Worm (Caenorhabditis elegans): ENCODE data around the gene R102.10.
"Not testable (repeated sequence)": the region's sequence is repeated elsewhere in the genome, so short reads cannot be mapped to it uniquely, and the experiment has no call there.

Gene R102.10

DNA sequence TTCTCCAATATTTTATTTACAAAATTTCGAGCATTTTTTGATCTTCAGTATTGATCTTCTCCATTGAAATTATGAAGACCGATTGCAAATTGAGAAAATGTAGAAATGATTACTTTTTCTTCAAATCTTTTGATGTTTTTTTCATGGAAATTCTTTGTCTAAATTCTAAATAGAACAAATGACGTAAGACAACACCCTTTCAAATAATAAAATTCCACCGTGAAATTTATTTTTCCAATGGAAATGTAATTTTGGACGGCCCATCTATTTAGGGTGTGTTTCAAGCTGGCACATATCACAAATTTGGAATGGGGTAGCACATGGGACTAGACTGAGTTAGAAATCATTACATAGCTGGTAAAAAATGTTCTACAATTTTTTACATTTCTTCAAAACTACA lies 46.5 kb downstream of the R102.10 start, which contains the start of gene T25B9.2:
T25B9.2 (minus strand) TSS at position 101 of the 400 bp plus-strand sequence.
- TF ChIP-seq ceh-82 (tag; optimal IDR thresholded peaks at IDR 0.05); sma-9 (GFP tag; optimal IDR thresholded peaks at IDR 0.05); sma-9 (tag; optimal IDR thresholded peaks at IDR 0.05); nhr-129 (tag; optimal IDR thresholded peaks at IDR 0.05): not testable (repeated sequence)

DNA sequence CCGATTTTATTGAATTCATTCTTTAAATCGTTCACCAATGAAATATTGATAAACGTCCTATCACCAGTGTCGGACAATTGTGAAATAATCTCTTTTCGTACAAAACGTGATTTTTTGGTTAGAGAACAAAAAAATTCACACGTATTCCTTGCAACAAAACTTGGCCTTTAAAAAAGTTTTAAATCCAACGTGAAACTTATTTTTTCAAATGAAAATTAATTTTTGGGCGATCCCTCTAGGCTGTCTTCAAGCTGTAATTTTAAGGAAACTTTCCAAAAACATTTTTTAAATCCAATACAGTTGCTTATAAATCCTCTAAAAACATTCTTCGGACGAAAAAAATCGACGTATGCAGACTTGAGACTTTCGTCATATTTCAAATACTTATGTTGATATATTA lies 49.4 kb downstream of the R102.10 start, which contains the start of gene T25B9.5:
T25B9.5 (minus strand) TSS at position 101 of the 400 bp plus-strand sequence.
- TF ChIP-seq zag-1 (tag; optimal IDR thresholded peaks at IDR 0.05): no peak
- no peak for TF ChIP-seq nhr-11 (tag; optimal IDR thresholded peaks at IDR 0.05)
- no peak for TF ChIP-seq ztf-4 (tag; optimal IDR thresholded peaks at IDR 0.05)
- TF ChIP-seq nhr-12 (tag; optimal IDR thresholded peaks at IDR 0.05): no peak
- no peak for TF ChIP-seq F13H6.1 (tag; optimal IDR thresholded peaks at IDR 0.05)
- no peak for TF ChIP-seq Y55F3AM.14 (GFP tag; optimal IDR thresholded peaks at IDR 0.05)
- no peak for TF ChIP-seq nhr-237 (tag; optimal IDR thresholded peaks at IDR 0.05)
- TF ChIP-seq peb-1 (tag; optimal IDR thresholded peaks at IDR 0.05): no peak
- TF ChIP-seq mbf-1 (tag; optimal IDR thresholded peaks at IDR 0.05): no peak
- no peak for TF ChIP-seq lin-11 (tag; optimal IDR thresholded peaks at IDR 0.05)
- TF ChIP-seq nhr-25 (tag; optimal IDR thresholded peaks at IDR 0.05): no peak

All from whole organism, L2 larva.